Worm (Caenorhabditis elegans) whole organism, L4/young adult: ENCODE data around the gene F35H8.2.

ENCODE experiments used
- W03F9.2 ChIP-seq: fragments of 150-350 bp; optimal IDR thresholded peaks from 2 replicates; lab custom pipeline; 2014; ENCODE audit warnings: missing biosample characterization, missing genetic modification characterization
- him-1 ChIP-seq: sonication (generic microtip); optimal IDR thresholded peaks from 2 replicates; lab custom pipeline; 2016; ENCODE audit warnings: missing genotype, missing genetic modification reagents, missing genetic modification characterization, missing compliant biosample characterization

DNA sequence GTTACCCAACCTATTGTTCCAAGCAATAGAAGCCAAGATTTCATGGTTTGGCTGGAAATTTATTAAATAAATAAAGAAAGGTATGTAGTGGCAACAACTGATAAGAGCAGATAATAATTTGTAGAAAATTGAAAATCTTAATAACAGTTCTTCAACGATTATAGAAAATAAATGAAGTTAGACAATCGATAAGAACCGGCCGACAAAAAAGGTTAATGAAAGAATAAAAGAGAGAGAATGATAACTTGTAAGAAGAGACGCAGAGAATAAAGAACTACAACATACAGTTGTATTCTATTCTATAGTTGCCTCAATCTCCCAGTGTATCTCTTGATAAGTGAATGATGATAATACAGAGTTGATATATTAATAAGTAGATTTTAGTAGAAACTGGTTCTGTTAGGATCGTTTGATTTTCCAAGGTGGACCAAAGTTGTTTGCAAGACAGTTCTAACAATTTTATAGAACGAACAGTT, 31.5 kb downstream of the F35H8.2 start, which contains the start of gene ugt-58:
- TF ChIP-seq W03F9.2 (tag; lab: Kevin White, UChicago) (no peak), him-1 (tag; lab: Kevin White, UChicago) (no peak)
